Fruit fly (Drosophila melanogaster) whole organism, prepupa: ENCODE measurements around the gene CG10337.

Experiments
- Blimp-1 ChIP-seq: fragments of 200-800 bp; sonication (Bioruptor generic); optimal IDR thresholded peaks from 3 replicates; lab custom pipeline; 2017; ENCODE audit warnings: missing biosample characterization, missing genetic modification characterization, mild to moderate bottlenecking, moderate library complexity, missing genetic modification reagents
- CG10631 ChIP-seq: fragments of 200-800 bp; sonication (Bioruptor generic); optimal IDR thresholded peaks from 2 replicates; lab custom pipeline; 2016; ENCODE audit warnings: missing biosample characterization, missing genetic modification characterization
- CG10669 ChIP-seq: fragments of 200-800 bp; sonication (Bioruptor generic); optimal IDR thresholded peaks from 3 replicates; lab custom pipeline; 2018; ENCODE audit warnings: missing biosample characterization, mild to moderate bottlenecking, missing genetic modification characterization, moderate library complexity
- CG11762 ChIP-seq: fragments of 200-800 bp; sonication (Bioruptor generic); optimal IDR thresholded peaks from 3 replicates; lab custom pipeline; 2016; ENCODE audit warnings: missing biosample characterization, missing genetic modification characterization; ENCODE audit not compliant: insufficient read depth
- CG11902 ChIP-seq: fragments of 200-800 bp; sonication (Bioruptor generic); optimal IDR thresholded peaks from 3 replicates; lab custom pipeline; 2016; ENCODE audit warnings: missing biosample characterization, missing genetic modification characterization
- CG15336 ChIP-seq: fragments of 200-800 bp; sonication (Bioruptor generic); IDR thresholded peaks from 2 replicates; pipeline ENCODE4 v1.3.6; 2022; ENCODE audit warnings: missing biosample characterization, missing genetic modification characterization
- CG1621 ChIP-seq: fragments of 200-800 bp; sonication (Bioruptor generic); optimal IDR thresholded peaks from 3 replicates; lab custom pipeline; 2018; ENCODE audit warnings: missing biosample characterization, mild to moderate bottlenecking, missing genetic modification characterization
- CG31627 ChIP-seq: fragments of 200-800 bp; sonication (Bioruptor generic); optimal IDR thresholded peaks from 3 replicates; lab custom pipeline; 2016; ENCODE audit warnings: missing biosample characterization, missing genetic modification characterization
- CG3919 ChIP-seq: fragments of 200-800 bp; sonication (Bioruptor generic); optimal IDR thresholded peaks from 3 replicates; lab custom pipeline; 2016; ENCODE audit warnings: missing biosample characterization, missing genetic modification characterization
- CG4318 ChIP-seq: fragments of 200-800 bp; sonication (Bioruptor generic); optimal IDR thresholded peaks from 3 replicates; lab custom pipeline; 2017; ENCODE audit warnings: missing biosample characterization, mild to moderate bottlenecking, missing genetic modification characterization
- CG6163 ChIP-seq: fragments of 200-800 bp; sonication (Bioruptor generic); IDR thresholded peaks from 3 replicates; pipeline ENCODE4 v1.3.6; 2022; ENCODE audit warnings: missing biosample characterization, missing genetic modification characterization
- CG6792 ChIP-seq: fragments of 200-800 bp; sonication (Bioruptor generic); optimal IDR thresholded peaks from 3 replicates; lab custom pipeline; 2016; ENCODE audit warnings: missing biosample characterization, missing genetic modification characterization
- CG6808 ChIP-seq: fragments of 200-800 bp; sonication (Bioruptor generic); optimal IDR thresholded peaks from 3 replicates; lab custom pipeline; 2017; ENCODE audit warnings: missing biosample characterization, missing genetic modification characterization, mild to moderate bottlenecking, moderate library complexity, missing genetic modification reagents
- CG7368 ChIP-seq: fragments of 200-800 bp; sonication (Bioruptor generic); optimal IDR thresholded peaks from 3 replicates; lab custom pipeline; 2016; ENCODE audit warnings: missing biosample characterization, missing genetic modification characterization
- CG8119 ChIP-seq: fragments of 200-800 bp; sonication (Bioruptor generic); IDR thresholded peaks from 3 replicates; pipeline ENCODE4 v1.3.6; 2022; ENCODE audit warnings: missing biosample characterization, missing genetic modification characterization
- CG8319 ChIP-seq: fragments of 200-800 bp; sonication (Bioruptor generic); optimal IDR thresholded peaks from 3 replicates; lab custom pipeline; 2016; ENCODE audit warnings: missing biosample characterization, missing genetic modification characterization
- CG8632 ChIP-seq: fragments of 200-800 bp; sonication (Bioruptor generic); optimal IDR thresholded peaks from 3 replicates; lab custom pipeline; 2016; ENCODE audit warnings: missing biosample characterization, missing genetic modification characterization
- Eip75B ChIP-seq: fragments of 200-800 bp; sonication (Bioruptor generic); optimal IDR thresholded peaks from 3 replicates; lab custom pipeline; 2016; ENCODE audit warnings: missing biosample characterization, missing genetic modification characterization
- Eip78C ChIP-seq: fragments of 200-800 bp; sonication (Bioruptor generic); peaks from one replicate; lab custom pipeline; 2016; ENCODE audit warnings: missing biosample characterization, missing genetic modification characterization
- Eip93F ChIP-seq: fragments of 200-800 bp; sonication (Bioruptor generic); optimal IDR thresholded peaks from 2 replicates; lab custom pipeline; 2016; ENCODE audit warnings: missing biosample characterization, mild to moderate bottlenecking, missing genetic modification characterization
- Hr39 ChIP-seq: fragments of 200-800 bp; sonication (Bioruptor generic); optimal IDR thresholded peaks from 2 replicates; lab custom pipeline; 2016; ENCODE audit warnings: missing biosample characterization, missing genetic modification characterization
- Hr4 ChIP-seq: fragments of 200-800 bp; sonication (Bioruptor generic); optimal IDR thresholded peaks from 3 replicates; lab custom pipeline; 2016; ENCODE audit warnings: missing biosample characterization, missing genetic modification characterization
- Lpt ChIP-seq: fragments of 200-800 bp; sonication (Bioruptor generic); optimal IDR thresholded peaks from 3 replicates; lab custom pipeline; 2016; ENCODE audit warnings: missing biosample characterization, missing genetic modification characterization
- Met ChIP-seq: fragments of 200-800 bp; sonication (Bioruptor generic); optimal IDR thresholded peaks from 3 replicates; lab custom pipeline; 2016; ENCODE audit warnings: missing biosample characterization, missing genetic modification characterization
- OdsH ChIP-seq: fragments of 200-800 bp; sonication (Bioruptor generic); optimal IDR thresholded peaks from 3 replicates; lab custom pipeline; 2016; ENCODE audit warnings: missing biosample characterization, missing genetic modification characterization
- Sox14 ChIP-seq: fragments of 200-800 bp; sonication (Bioruptor generic); optimal IDR thresholded peaks from 3 replicates; lab custom pipeline; 2016; ENCODE audit warnings: missing biosample characterization, missing genetic modification characterization
- Sox15 ChIP-seq: fragments of 200-800 bp; sonication (Bioruptor generic); optimal IDR thresholded peaks from 3 replicates; lab custom pipeline; 2016; ENCODE audit warnings: missing biosample characterization, missing genetic modification characterization
- achi ChIP-seq: fragments of 200-800 bp; sonication (Bioruptor generic); optimal IDR thresholded peaks from 3 replicates; lab custom pipeline; 2016; ENCODE audit warnings: missing biosample characterization, missing genetic modification characterization
- acj6 ChIP-seq: fragments of 200-800 bp; sonication (Bioruptor generic); optimal IDR thresholded peaks from 3 replicates; lab custom pipeline; 2016; ENCODE audit warnings: missing biosample characterization, missing genetic modification characterization
- dsx ChIP-seq: fragments of 200-800 bp; optimal IDR thresholded peaks from 3 replicates; lab custom pipeline; 2019; ENCODE audit warnings: missing biosample characterization, mild to moderate bottlenecking, missing genetic modification characterization, moderate library complexity; ENCODE audit not compliant: poor library complexity, severe bottlenecking
- eg ChIP-seq: fragments of 200-800 bp; sonication (Bioruptor generic); IDR thresholded peaks from 3 replicates; pipeline ENCODE4 v1.3.6; 2022; ENCODE audit warnings: missing biosample characterization, missing genetic modification characterization
- esn ChIP-seq: fragments of 200-800 bp; sonication (Bioruptor generic); optimal IDR thresholded peaks from 2 replicates; lab custom pipeline; 2016; ENCODE audit warnings: missing biosample characterization, mild to moderate bottlenecking, missing genetic modification characterization, moderate library complexity
- fd85E ChIP-seq: fragments of 200-800 bp; sonication (Bioruptor generic); optimal IDR thresholded peaks from 3 replicates; lab custom pipeline; 2016; ENCODE audit warnings: missing biosample characterization, missing genetic modification characterization
- fkh ChIP-seq: fragments of 200-800 bp; sonication (Bioruptor generic); optimal IDR thresholded peaks from 3 replicates; lab custom pipeline; 2017; ENCODE audit warnings: missing biosample characterization, mild to moderate bottlenecking, missing genetic modification characterization, moderate library complexity
- lz ChIP-seq: fragments of 200-800 bp; sonication (Bioruptor generic); optimal IDR thresholded peaks from 3 replicates; lab custom pipeline; 2016; ENCODE audit warnings: missing biosample characterization, missing genetic modification characterization
- net ChIP-seq: fragments of 200-800 bp; sonication (Bioruptor generic); optimal IDR thresholded peaks from 3 replicates; lab custom pipeline; 2016; ENCODE audit warnings: missing biosample characterization, missing genetic modification characterization
- pdm3 ChIP-seq: fragments of 200-800 bp; sonication (Bioruptor generic); optimal IDR thresholded peaks from 3 replicates; lab custom pipeline; 2016; ENCODE audit warnings: missing biosample characterization, missing genetic modification characterization
- salr ChIP-seq, 2 experiments: fragments of 200-800 bp; sonication (Bioruptor generic); optimal IDR thresholded peaks; 3 replicates each; lab custom pipeline; 2016 to 2018; ENCODE audit warnings: missing biosample characterization in 2 of 2, missing genetic modification characterization in 2 of 2, mild to moderate bottlenecking in 1 of 2
- ss ChIP-seq, 2 experiments: fragments of 200-800 bp; sonication (Bioruptor generic); optimal IDR thresholded peaks; 2 replicates in 1 of 2; 3 replicates in 1 of 2; lab custom pipeline; 2017 to 2018; ENCODE audit warnings: mild to moderate bottlenecking in 2 of 2, missing biosample characterization in 2 of 2, missing genetic modification characterization in 2 of 2, moderate library complexity in 1 of 2
- svp ChIP-seq: fragments of 200-800 bp; sonication (Bioruptor generic); peaks from one replicate; lab custom pipeline; 2016; ENCODE audit warnings: missing biosample characterization, missing genetic modification characterization

The CG10337 gene

dm6 chr2L:19549412-19549811, 2.7 kb upstream of the CG10337 start (continued):
- TF ChIP-seq CG11902 (GFP tag; lab: Kevin White, UChicago) = no peak
- peak; percentile 37 for TF ChIP-seq achi
- peak; percentile 20 for TF ChIP-seq esn (GFP tag; lab: Kevin White, UChicago)
- peak; percentile 68 for TF ChIP-seq Eip75B (GFP tag; lab: Kevin White, UChicago)
- no peak for TF ChIP-seq Met
- TF ChIP-seq Eip93F = no peak
- TF ChIP-seq CG7368 (GFP tag; lab: Kevin White, UChicago) = no peak
- TF ChIP-seq CG6808 = peak; percentile 70
- TF ChIP-seq fkh (GFP tag; lab: Kevin White, UChicago) = peak; percentile 93
- TF ChIP-seq CG31627 (GFP tag; lab: Kevin White, UChicago) = no peak
- peak; percentile 91 for TF ChIP-seq svp (GFP tag; lab: Kevin White, UChicago)
- TF ChIP-seq salr (GFP tag; optimal IDR thresholded peaks at IDR 0.05; lab: Kevin White, UChicago) = no peak
- TF ChIP-seq CG6792 (GFP tag; lab: Kevin White, UChicago) = peak; percentile 12
- TF ChIP-seq acj6 (GFP tag; lab: Kevin White, UChicago) = no peak
- no peak for TF ChIP-seq CG10631
- TF ChIP-seq CG6163 (GFP tag; lab: Robert Waterston, UW) = no peak
- TF ChIP-seq CG8119 (GFP tag; lab: Robert Waterston, UW) = peak; percentile 60; the same call in 2 of the 3 replicates
- TF ChIP-seq lz (GFP tag; lab: Kevin White, UChicago) = no peak
- no peak for TF ChIP-seq Hr39 (GFP tag; lab: Kevin White, UChicago)
- no peak for TF ChIP-seq ss (GFP tag; optimal IDR thresholded peaks at IDR 0.05; lab: Kevin White, UChicago)
- no peak for TF ChIP-seq Hr4 (GFP tag; lab: Kevin White, UChicago)
- TF ChIP-seq Eip78C = peak; percentile 71
- TF ChIP-seq, all 60 proteins: peak for 17

dm6 chr2L:19548158-19548557, 1.4 kb upstream of the CG10337 start, which contains the start of gene Tep4:
Gene Tep4 (plus strand): TSS chr2L:19548507.
- TF ChIP-seq CG15336 (GFP tag; lab: Robert Waterston, UW) (peak; percentile 29; the same call in 1 of the 2 replicates), Lpt (GFP tag; lab: Kevin White, UChicago) (no peak), eg (GFP tag; lab: Robert Waterston, UW) (peak; percentile 30; the same call in 1 of the 3 replicates), OdsH (GFP tag; lab: Kevin White, UChicago) (no peak), Blimp-1 (GFP tag; lab: Kevin White, UChicago) (no peak), fkh (GFP tag; lab: Kevin White, UChicago) (peak; percentile 4), Eip93F (no peak), CG6792 (GFP tag; lab: Kevin White, UChicago) (no peak), dsx (GFP tag; lab: Kevin White, UChicago) (no peak), CG31627 (GFP tag; lab: Kevin White, UChicago) (no peak), CG3919 (GFP tag; lab: Kevin White, UChicago) (no peak), achi (no peak), CG8632 (no peak), CG11762 (GFP tag; lab: Kevin White, UChicago) (no peak), Hr39 (GFP tag; lab: Kevin White, UChicago) (no peak), Hr4 (GFP tag; lab: Kevin White, UChicago) (no peak), net (no peak), Sox15 (GFP tag; lab: Kevin White, UChicago) (no peak), CG4318 (no peak), CG10669 (GFP tag; lab: Kevin White, UChicago) (no peak), CG10631 (no peak), CG8319 (GFP tag; lab: Kevin White, UChicago) (no peak), acj6 (GFP tag; lab: Kevin White, UChicago) (no peak), CG1621 (tag; lab: Kevin White, UChicago) (peak; percentile 9), Sox14 (no peak), pdm3 (GFP tag; lab: Kevin White, UChicago) (no peak), Met (no peak), esn (GFP tag; lab: Kevin White, UChicago) (no peak), fd85E (no peak)
